Fruit fly (Drosophila melanogaster): ENCODE data around the gene brwl.

brwl gene

dm6 chr2L:9619925-9620324 lies 51.2 kb downstream of the brwl start:
- TF ChIP-seq noc (tag; optimal IDR thresholded peaks at IDR 0.05), result no peak

All from whole organism, larva.